Worm (Caenorhabditis elegans): ENCODE data around the gene hsp-90.

DNA sequence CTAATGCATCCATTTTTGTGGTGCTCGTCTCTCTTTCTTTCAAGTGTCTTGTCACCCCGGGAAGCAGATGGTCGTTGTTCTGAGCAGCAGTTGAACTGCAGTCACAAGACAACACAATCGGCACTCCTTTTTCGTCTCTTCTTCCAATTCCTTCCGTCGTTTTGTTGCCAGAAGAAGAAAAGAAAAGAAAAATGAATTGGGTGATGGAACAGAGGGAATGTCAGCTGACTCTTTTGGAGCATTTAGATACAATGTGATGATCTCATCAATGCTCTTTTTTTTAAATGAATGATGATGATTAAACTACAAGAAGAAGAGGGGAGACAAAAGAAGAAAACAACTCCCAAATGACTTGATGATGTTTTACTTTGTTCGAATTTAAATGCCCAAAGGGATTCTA is 34.8 kb upstream of the hsp-90 start:
- no peak for TF ChIP-seq pag-3 (tag; optimal IDR thresholded peaks at IDR 0.05; ENCODE audit: borderline replicate concordance, insufficient read depth)
- no peak for TF ChIP-seq unc-62 (GFP tag; optimal IDR thresholded peaks at IDR 0.05)
- TF ChIP-seq nhr-71 (tag; optimal IDR thresholded peaks at IDR 0.05): peak; percentile 59
- no peak for TF ChIP-seq nhr-28 (tag; optimal IDR thresholded peaks at IDR 0.05)
- no peak for TF ChIP-seq ces-1 (GFP tag; optimal IDR thresholded peaks at IDR 0.05)
- no peak for TF ChIP-seq ceh-90 (tag; optimal IDR thresholded peaks at IDR 0.05)
- TF ChIP-seq lsy-2 (tag; optimal IDR thresholded peaks at IDR 0.05): peak in 1 of 2 experiments; percentile 58
- no peak for TF ChIP-seq jun-1 (tag; optimal IDR thresholded peaks at IDR 0.05)
- peak; percentile 81 for TF ChIP-seq lin-14 (GFP tag; optimal IDR thresholded peaks at IDR 0.05)
